Fruit fly (Drosophila melanogaster) Kc167 (cell line): ENCODE measurements around the gene CG4069.

ENCODE experiments used
- Myc ChIP-seq: fragments of >200 bp; optimal IDR thresholded peaks from 2 replicates; lab custom pipeline; 2017; ENCODE audit warnings: missing external identifiers
- Sin3A ChIP-seq: fragments of >200 bp; optimal IDR thresholded peaks from 2 replicates; lab custom pipeline; 2018; ENCODE audit warnings: missing external identifiers
- h ChIP-seq: fragments of >200 bp; optimal IDR thresholded peaks from 3 replicates; lab custom pipeline; 2018; ENCODE audit warnings: missing external identifiers
- insv ChIP-seq: fragments of >200 bp; optimal IDR thresholded peaks from 3 replicates; lab custom pipeline; 2018; ENCODE audit warnings: missing external identifiers
- psq ChIP-seq: fragments of >200 bp; optimal IDR thresholded peaks from 2 replicates; lab custom pipeline; 2017; ENCODE audit warnings: missing external identifiers
- ttk ChIP-seq: sonication (Bioruptor generic); optimal IDR thresholded peaks from 2 replicates; lab custom pipeline; 2017; ENCODE audit warnings: missing external identifiers

The CG4069 gene

DNA sequence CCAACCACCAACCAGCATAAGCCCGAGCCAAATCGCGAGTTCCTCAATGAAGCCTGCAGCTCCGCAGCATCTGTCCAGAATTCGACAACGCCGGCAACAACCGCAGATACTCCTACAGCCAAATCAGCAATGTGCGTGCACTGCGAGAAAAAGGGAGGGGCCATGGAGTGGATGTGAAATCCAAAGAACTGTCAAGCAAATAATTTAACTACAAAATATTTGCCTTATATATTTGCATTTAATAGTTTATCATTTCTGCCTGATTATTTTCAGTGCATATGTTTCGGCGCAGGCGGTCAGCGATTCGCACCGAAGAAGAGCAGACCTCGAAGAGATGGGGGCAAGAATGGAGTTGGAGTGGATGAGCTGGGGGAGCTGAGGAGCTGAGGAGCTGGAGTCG lies 14.6 kb upstream of the CG4069 start:
- TF ChIP-seq ttk (lab: Kevin White, UChicago) (no peak), Sin3A (lab: Kevin White, UChicago) (no peak), psq (lab: Kevin White, UChicago) (no peak), Myc (lab: Kevin White, UChicago) (no peak), h (lab: Kevin White, UChicago) (no peak), insv (lab: Kevin White, UChicago) (no peak)

DNA sequence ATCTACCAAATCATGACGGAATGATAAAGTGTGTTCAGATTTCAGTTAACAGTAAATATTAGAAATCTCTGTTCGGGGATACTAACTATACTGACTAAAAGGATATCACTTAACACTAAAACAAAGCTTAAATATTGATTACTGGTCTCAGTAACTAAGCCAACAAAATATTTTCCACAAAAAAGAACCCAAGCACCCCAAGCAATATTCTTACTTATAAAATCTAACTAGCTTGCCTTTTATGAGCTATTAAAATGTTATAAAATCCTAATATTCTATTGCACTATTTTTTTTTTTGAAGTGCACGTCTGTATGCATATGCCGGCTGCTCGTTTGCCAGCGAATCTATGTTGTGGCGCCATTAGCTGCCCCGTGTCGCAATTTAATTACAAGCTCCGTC lies 12.4 kb upstream of the CG4069 start:
- TF ChIP-seq insv (lab: Kevin White, UChicago) (no peak), ttk (lab: Kevin White, UChicago) (no peak), psq (lab: Kevin White, UChicago) (no peak), Myc (lab: Kevin White, UChicago) (no peak), h (lab: Kevin White, UChicago) (no peak), Sin3A (lab: Kevin White, UChicago) (no peak)

DNA sequence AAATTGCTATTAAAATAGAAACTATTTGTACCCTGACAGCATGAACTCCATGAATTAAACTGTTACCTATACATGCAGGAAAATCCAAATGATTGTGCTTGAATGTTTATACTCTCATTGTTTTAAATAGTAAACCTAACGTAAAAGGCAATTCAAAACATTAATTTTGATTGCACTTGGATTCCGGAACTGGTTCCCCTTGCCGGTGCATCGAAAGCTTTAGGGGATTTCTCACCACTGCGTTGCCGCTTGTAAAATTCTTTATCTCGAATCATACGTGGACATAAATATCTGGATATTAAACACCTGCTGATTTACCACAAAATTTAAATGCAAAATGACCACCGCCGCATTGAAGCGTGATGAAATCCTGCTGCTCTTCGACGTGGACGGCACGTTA lies 2.8 kb downstream of the CG4069 start, which contains the start of gene Pmm2:
Pmm2 (plus strand) TSS at position 273 of the 400 bp plus-strand sequence.
- TF ChIP-seq insv (lab: Kevin White, UChicago) (no peak), Sin3A (lab: Kevin White, UChicago) (no peak), ttk (lab: Kevin White, UChicago) (no peak), h (lab: Kevin White, UChicago) (no peak), Myc (lab: Kevin White, UChicago) (no peak), psq (lab: Kevin White, UChicago) (no peak)

DNA sequence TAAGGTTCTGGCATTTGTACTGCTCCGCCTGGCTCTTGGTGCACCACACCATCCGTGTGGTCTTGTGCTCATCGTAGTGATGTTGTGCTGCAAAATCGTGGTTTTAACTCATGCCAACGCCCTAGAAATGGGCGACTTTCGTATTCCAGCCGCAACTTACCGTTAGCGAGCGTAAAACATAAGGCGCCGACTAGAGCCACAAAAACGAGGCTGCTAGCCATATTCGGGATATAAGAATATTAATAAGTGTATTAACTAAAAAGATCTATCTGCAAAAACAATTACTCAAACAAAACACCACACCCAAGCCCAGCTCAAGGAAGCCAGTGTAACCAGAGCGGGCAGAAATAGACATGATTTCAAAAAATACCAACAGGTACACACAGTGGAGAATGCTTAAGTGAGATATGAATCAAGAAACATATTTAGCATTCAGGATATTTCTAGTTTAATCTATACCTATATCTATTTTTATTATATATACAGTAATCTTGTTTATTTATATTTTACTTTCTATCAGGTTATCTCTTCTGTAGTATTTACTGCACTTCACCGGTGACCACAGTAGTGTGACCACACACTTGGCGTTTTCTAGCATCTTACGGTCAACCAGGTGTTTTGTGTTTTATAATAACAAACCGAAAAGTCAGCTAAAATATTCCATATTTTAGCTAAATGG lies 3.6 kb downstream of the CG4069 start, which contains the start of the genes Tsf2 and CG34242:
Tsf2 (minus strand) TSS at position 333 of the 679 bp plus-strand sequence.
CG34242 (plus strand) TSS at position 605 of the 679 bp plus-strand sequence.
- TF ChIP-seq psq (lab: Kevin White, UChicago) (no peak), insv (lab: Kevin White, UChicago) (no peak), Sin3A (lab: Kevin White, UChicago) (no peak), ttk (lab: Kevin White, UChicago) (no peak), Myc (lab: Kevin White, UChicago) (no peak), h (lab: Kevin White, UChicago) (no peak)

DNA sequence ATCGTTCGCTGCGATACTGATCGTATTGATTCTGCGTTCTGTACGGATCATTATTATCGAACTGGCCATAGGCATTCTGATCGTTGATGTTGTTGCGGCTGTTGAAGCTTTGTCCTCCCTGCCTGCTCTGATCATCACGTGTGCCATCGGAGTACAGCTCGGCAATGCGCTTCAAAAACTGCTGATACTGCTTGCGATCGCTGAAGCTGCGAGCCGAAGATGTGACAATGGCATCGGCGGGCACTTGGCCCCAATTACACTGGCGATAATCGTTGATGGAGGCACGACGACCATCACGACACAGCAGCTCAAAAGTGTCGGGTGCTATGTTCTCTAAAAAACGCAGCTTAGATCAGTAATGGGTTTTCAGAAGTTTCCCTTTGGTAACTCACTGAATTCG lies 4.9 kb downstream of the CG4069 start:
- no peak for TF ChIP-seq Myc (lab: Kevin White, UChicago)
- TF ChIP-seq ttk (lab: Kevin White, UChicago), result no peak
- no peak for TF ChIP-seq h (lab: Kevin White, UChicago)
- TF ChIP-seq insv (lab: Kevin White, UChicago), result no peak
- TF ChIP-seq Sin3A (lab: Kevin White, UChicago), result no peak
- TF ChIP-seq psq (lab: Kevin White, UChicago), result no peak

DNA sequence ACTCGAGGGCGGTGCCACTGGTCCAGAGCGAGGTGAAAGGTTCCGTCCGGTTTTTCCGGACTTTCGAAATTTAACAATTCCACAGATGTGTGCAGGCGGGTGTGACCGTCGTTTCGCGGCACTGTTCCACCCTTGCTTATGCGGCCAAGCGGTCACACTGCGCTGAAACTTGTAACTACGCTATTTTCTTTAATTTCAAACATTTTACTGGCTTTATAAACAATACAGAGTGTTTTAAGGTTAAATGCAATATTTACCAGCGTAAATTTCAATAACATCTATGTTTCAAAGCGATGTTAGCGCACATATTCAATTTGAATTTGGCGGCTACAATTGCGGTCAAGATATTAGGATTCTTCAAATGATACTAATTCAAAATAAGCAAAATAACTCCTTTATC lies 7.1 kb downstream of the CG4069 start, which contains the start of gene nst:
nst (minus strand) TSS at position 128 of the 400 bp plus-strand sequence.
- TF ChIP-seq psq (lab: Kevin White, UChicago) (no peak), Sin3A (lab: Kevin White, UChicago) (no peak), h (lab: Kevin White, UChicago) (no peak), insv (lab: Kevin White, UChicago) (no peak), ttk (lab: Kevin White, UChicago) (no peak), Myc (lab: Kevin White, UChicago) (no peak)

DNA sequence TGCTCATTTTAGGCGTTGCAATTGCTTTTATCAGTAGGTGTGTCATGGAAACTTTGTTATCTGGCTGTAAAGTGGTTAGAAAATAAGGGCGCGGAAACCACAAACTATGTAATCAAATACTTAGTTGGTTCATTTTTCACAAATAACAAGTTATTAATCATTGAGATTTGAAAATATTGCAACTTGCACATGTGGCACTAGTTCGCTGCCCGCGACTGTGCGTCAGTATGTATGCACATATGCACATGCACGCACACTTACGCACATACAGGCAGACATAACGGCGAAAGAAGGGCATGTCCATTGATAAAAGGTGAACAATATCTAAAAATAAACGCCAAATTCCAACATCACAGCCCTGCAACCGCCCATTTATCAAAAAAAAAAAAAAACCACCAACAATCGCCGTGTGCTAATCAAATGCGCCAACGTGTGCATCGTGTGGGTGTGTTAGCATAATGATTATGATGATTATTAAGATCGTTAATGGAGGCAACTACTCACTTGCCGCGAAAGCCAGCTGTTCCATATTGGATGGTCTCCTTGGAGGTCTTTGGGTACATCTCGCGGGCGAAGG lies 7.6 kb downstream of the CG4069 start:
- TF ChIP-seq ttk (lab: Kevin White, UChicago) (no peak), h (lab: Kevin White, UChicago) (no peak), Myc (lab: Kevin White, UChicago) (no peak), insv (lab: Kevin White, UChicago) (no peak), psq (lab: Kevin White, UChicago) (no peak), Sin3A (lab: Kevin White, UChicago) (no peak)

DNA sequence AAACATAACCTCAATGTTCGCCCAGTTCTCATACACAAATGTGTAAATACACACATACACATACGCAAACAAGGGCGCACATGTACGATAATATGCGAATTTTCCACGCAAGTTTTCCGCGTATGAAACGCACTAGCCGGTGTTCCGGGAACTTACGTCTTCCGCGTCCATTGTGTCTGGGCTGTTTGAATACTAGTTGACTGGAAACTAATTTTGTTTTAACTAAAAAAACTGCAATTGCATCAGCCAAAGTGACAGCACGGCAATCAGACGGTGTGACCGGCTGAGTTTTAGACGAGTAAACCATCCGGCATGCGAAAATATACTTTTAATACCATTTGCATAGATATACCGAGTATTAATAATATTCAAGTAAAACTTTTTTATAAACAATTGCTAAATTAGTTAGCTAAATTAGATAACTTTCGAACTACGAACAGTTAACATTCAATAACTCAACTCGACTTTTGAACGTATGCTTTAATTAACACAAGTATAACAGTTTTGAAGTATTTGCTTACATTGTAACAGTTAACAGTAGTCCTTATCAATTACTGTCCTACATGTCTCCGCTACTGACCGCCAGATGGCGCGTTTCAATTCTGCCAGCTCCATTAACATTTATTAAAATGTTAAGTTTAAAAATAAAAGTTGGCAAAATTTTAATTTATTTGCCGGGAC lies 10.5 kb downstream of the CG4069 start, which contains the start of gene eIF2beta:
eIF2beta (minus strand) TSS at position 299 of the 681 bp plus-strand sequence.
- TF ChIP-seq ttk (lab: Kevin White, UChicago) (no peak), Sin3A (lab: Kevin White, UChicago) (no peak), psq (lab: Kevin White, UChicago) (no peak), Myc (lab: Kevin White, UChicago) (no peak)

DNA sequence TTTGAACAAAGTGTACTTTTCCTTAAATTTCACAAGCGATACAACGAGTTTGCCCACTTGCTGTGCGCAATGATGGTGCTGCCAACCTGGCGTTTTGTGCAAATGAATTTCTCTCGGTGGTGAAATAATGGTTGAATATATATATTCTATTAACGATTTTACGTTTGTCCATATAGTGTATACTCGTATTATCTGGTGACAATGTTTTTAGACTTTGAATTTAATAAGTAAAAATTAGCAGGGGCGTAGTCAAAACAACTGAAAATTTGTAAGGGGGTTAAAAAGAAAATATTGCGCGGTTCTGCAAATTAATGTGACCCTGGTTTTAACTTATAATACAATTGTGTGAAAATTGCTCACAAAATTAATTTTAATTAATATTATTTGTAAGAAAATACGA lies 13.2 kb downstream of the CG4069 start, which contains the start of the genes ver and Gcn5:
ver (plus strand) TSS at position 47 of the 400 bp plus-strand sequence.
Gcn5 (minus strand) TSS at position 74 of the 400 bp plus-strand sequence.
- TF ChIP-seq h (lab: Kevin White, UChicago) (no peak), Myc (lab: Kevin White, UChicago) (no peak), insv (lab: Kevin White, UChicago) (no peak), Sin3A (lab: Kevin White, UChicago) (no peak)

DNA sequence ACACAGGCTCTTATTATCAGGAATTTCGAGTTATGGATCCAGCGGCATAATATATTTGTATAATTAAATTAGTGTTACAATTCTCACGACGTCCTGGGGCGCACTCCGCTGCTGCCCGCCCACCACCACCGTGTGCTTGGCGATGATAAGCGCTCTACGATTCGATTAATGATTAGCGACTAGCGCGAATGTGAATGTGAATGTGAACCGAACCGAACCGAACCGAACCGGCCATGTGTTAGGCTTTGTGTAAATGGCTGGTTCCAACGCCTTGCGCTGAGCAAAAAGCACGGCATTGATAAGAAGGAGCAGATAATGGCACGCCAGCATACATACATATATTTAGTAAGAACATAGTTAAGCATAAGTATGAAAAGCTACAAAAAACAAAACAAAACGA lies 17.8 kb downstream of the CG4069 start:
- TF ChIP-seq h (lab: Kevin White, UChicago) (no peak), Myc (lab: Kevin White, UChicago) (no peak), Sin3A (lab: Kevin White, UChicago) (no peak), insv (lab: Kevin White, UChicago) (no peak), psq (lab: Kevin White, UChicago) (no peak), ttk (lab: Kevin White, UChicago) (no peak)
